Fruit fly (Drosophila melanogaster): ENCODE data around the gene CG43924.

Gene CG43924

DNA sequence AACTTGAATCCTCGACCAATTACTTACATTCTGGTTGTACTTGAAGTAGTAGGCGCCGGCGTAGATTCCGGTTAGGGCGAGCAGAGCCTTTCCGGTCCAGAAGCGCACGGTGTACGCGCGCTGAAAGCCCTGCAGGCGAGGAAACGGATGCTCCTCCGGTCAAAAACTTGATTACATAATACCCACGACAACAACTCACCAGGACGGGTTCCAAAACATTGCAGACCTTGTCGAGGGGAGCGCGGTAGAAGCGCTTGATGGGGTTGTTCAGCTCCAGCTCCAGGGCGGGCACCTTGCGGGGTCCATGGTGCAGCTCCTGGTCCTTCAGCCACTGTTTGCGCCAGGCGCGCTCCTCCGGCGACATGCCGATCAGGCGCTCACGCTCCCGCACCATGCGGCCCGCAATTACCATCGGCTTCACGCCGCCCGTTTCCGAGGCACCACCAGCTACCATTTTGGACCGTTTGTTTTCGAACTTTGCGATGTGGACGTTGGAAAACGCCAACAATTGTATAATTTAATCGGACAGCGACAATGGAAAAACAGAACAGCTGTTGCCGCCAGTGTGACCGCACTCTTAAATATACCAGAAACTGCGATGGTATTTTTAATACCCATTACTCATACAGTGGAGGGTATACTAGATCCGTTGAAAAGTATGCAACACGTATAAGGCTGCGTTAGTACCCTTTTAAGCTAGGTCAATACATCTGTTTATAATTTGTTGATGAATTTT is 39.8 kb upstream of the CG43924 start, which contains the start of gene ND-B17 (continued):
- 0 out of 2 replicates have a peak, but pooled peaks have one; percentile 7 for TF ChIP-seq ato (GFP tag; IDR thresholded peaks at IDR 0.05; ENCODE audit: partially characterized antibody)
- TF ChIP-seq crol (GFP tag; IDR thresholded peaks at IDR 0.05), result no peak
- TF ChIP-seq CG11723 (GFP tag; optimal IDR thresholded peaks at IDR 0.05), result no peak
- TF ChIP-seq CG4282 (GFP tag; optimal IDR thresholded peaks at IDR 0.05), result peak; percentile 33
- TF ChIP-seq CG9437 (GFP tag; optimal IDR thresholded peaks at IDR 0.05), result no peak
- TF ChIP-seq CG11695 (GFP tag; IDR thresholded peaks at IDR 0.05), result no peak
- TF ChIP-seq az2 (GFP tag; optimal IDR thresholded peaks at IDR 0.05), result peak; percentile 37
- no peak for TF ChIP-seq CG15514 (GFP tag; optimal IDR thresholded peaks at IDR 0.05)
- peak; percentile 76 for TF ChIP-seq pzg (GFP tag; optimal IDR thresholded peaks at IDR 0.05)
- no peak for TF ChIP-seq C15 (GFP tag; IDR thresholded peaks at IDR 0.05)
- TF ChIP-seq tio (GFP tag; optimal IDR thresholded peaks at IDR 0.05), result no peak
- no peak for TF ChIP-seq Hmr (GFP tag; optimal IDR thresholded peaks at IDR 0.05)
- peak; percentile 25 for TF ChIP-seq ab (GFP tag; optimal IDR thresholded peaks at IDR 0.05)
- no peak for TF ChIP-seq peb (GFP tag; IDR thresholded peaks at IDR 0.05)
- TF ChIP-seq nmo (GFP tag; optimal IDR thresholded peaks at IDR 0.05), result peak; percentile 21
- peak; percentile 34 for TF ChIP-seq CG1602 (GFP tag; optimal IDR thresholded peaks at IDR 0.05)
- TF ChIP-seq usp (GFP tag; optimal IDR thresholded peaks at IDR 0.05), result no peak
- TF ChIP-seq h (optimal IDR thresholded peaks at IDR 0.05), result no peak
- no peak for TF ChIP-seq Hr78 (GFP tag; optimal IDR thresholded peaks at IDR 0.05)
- TF ChIP-seq CoRest (tag; optimal IDR thresholded peaks at IDR 0.05), result peak; percentile 52
- no peak for TF ChIP-seq ERR (GFP tag; optimal IDR thresholded peaks at IDR 0.05)
- no peak for TF ChIP-seq CG11504 (tag; optimal IDR thresholded peaks at IDR 0.05)
- no peak for TF ChIP-seq mld (GFP tag; IDR thresholded peaks at IDR 0.05; ENCODE audit: partially characterized antibody)
- TF ChIP-seq grau (tag; optimal IDR thresholded peaks at IDR 0.05), result peak; percentile 49
- no peak for TF ChIP-seq pita (GFP tag; optimal IDR thresholded peaks at IDR 0.05)
- no peak for TF ChIP-seq Optix (GFP tag; IDR thresholded peaks at IDR 0.05)
- TF ChIP-seq CG2120 (GFP tag; optimal IDR thresholded peaks at IDR 0.05), result peak; percentile 70
- peak in 1 of 2 experiments; percentile 31 for TF ChIP-seq bsh (GFP tag; optimal IDR thresholded peaks at IDR 0.05)
- peak; percentile 34; the same call in 1 of the 2 replicates for TF ChIP-seq hbn (GFP tag; IDR thresholded peaks at IDR 0.05; ENCODE audit: partially characterized antibody)
- no peak for TF ChIP-seq disco-r (GFP tag; optimal IDR thresholded peaks at IDR 0.05)
- TF ChIP-seq CG6813 (GFP tag; optimal IDR thresholded peaks at IDR 0.05), result no peak
- TF ChIP-seq sna (GFP tag; IDR thresholded peaks at IDR 0.05; ENCODE audit: partially characterized antibody), result 0 out of 2 replicates have a peak, but pooled peaks have one; percentile 32
- TF ChIP-seq HLH3B (GFP tag; IDR thresholded peaks at IDR 0.05), result peak; percentile 33; the same call in 1 of the 2 replicates
- TF ChIP-seq jumu (GFP tag; optimal IDR thresholded peaks at IDR 0.05), result peak; percentile 22
- no peak for TF ChIP-seq Opbp (GFP tag; IDR thresholded peaks at IDR 0.05; ENCODE audit: partially characterized antibody)
- TF ChIP-seq CG10209 (GFP tag; optimal IDR thresholded peaks at IDR 0.05), result no peak
- peak; percentile 65 for TF ChIP-seq Xrp1 (GFP tag; IDR thresholded peaks at IDR 0.05)
- peak; percentile 72 for TF ChIP-seq CG9932 (GFP tag; IDR thresholded peaks at IDR 0.05)
- TF ChIP-seq Rfx (GFP tag; IDR thresholded peaks at IDR 0.05), result peak; percentile 81
- TF ChIP-seq Ets97D (GFP tag; optimal IDR thresholded peaks at IDR 0.05), result peak; percentile 43
- no peak for TF ChIP-seq hb (GFP tag; IDR thresholded peaks at IDR 0.05; ENCODE audit: partially characterized antibody)
- TF ChIP-seq Awh (GFP tag; IDR thresholded peaks at IDR 0.05), result 0 out of 2 replicates have a peak, but pooled peaks have one; percentile 24
- peak; percentile 36 for TF ChIP-seq CG12659 (GFP tag; optimal IDR thresholded peaks at IDR 0.05)
- no peak for TF ChIP-seq CG7839 (tag; optimal IDR thresholded peaks at IDR 0.05)
- TF ChIP-seq lola (GFP tag; optimal IDR thresholded peaks at IDR 0.05), result peak in 1 of 3 experiments; percentile 20
- TF ChIP-seq CG14014 (GFP tag; IDR thresholded peaks at IDR 0.05), result peak; percentile 50; the same call in 1 of the 2 replicates
- peak; percentile 56 for TF ChIP-seq bab2 (GFP tag; optimal IDR thresholded peaks at IDR 0.05)
- no peak for TF ChIP-seq dimm (GFP tag; IDR thresholded peaks at IDR 0.05)

Measured in whole organism, embryonic.